Fruit fly (Drosophila melanogaster) whole organism, embryonic: Measurements from ENCODE around the gene Wdr92.

Experiments
- Ada2b ChIP-seq: fragments of 200-800 bp; sonication (Bioruptor generic); IDR thresholded peaks from 2 replicates; pipeline ENCODE4 v1.3.6; 2022; ENCODE audit warnings: missing biosample characterization, missing genetic modification characterization
- CG18619 ChIP-seq: fragments of 200-800 bp; sonication (Bioruptor generic); optimal IDR thresholded peaks from 3 replicates; lab custom pipeline; 2017; ENCODE audit warnings: missing biosample characterization, mild to moderate bottlenecking, missing genetic modification characterization
- CG3065 ChIP-seq: fragments of 200-800 bp; sonication (Bioruptor generic); optimal IDR thresholded peaks from 2 replicates; lab custom pipeline; 2016; ENCODE audit warnings: missing biosample characterization, missing genetic modification characterization
- CG4707 ChIP-seq: fragments of 200-800 bp; sonication (Bioruptor generic); optimal IDR thresholded peaks from 2 replicates; lab custom pipeline; 2018; ENCODE audit warnings: missing biosample characterization, mild to moderate bottlenecking, missing genetic modification characterization, moderate library complexity
- CG9609 ChIP-seq: fragments of 200-800 bp; sonication (Bioruptor generic); optimal IDR thresholded peaks from 3 replicates; lab custom pipeline; 2016; ENCODE audit warnings: missing biosample characterization, missing genetic modification characterization
- CTCF ChIP-seq: fragments of 200-800 bp; sonication (Bioruptor generic); optimal IDR thresholded peaks from 2 replicates; lab custom pipeline; 2017; ENCODE audit warnings: missing biosample characterization, mild to moderate bottlenecking, missing genetic modification characterization, moderate library complexity
- H15 ChIP-seq: fragments of 200-800 bp; sonication (Bioruptor generic); IDR thresholded peaks from 3 replicates; pipeline ENCODE4 v1.3.6; 2022; ENCODE audit warnings: missing biosample characterization, missing genetic modification characterization
- grn ChIP-seq: fragments of 200-800 bp; sonication (Bioruptor generic); optimal IDR thresholded peaks from 3 replicates; lab custom pipeline; 2017; ENCODE audit warnings: missing biosample characterization, missing genetic modification characterization

- no peak for TF ChIP-seq CG3065 (GFP tag; lab: Kevin White, UChicago)
- TF ChIP-seq CTCF (GFP tag; lab: Kevin White, UChicago), result no peak
- TF ChIP-seq CG18619 (GFP tag; lab: Kevin White, UChicago), result no peak
- TF ChIP-seq H15 (GFP tag; lab: Robert Waterston, UW), result no peak
- TF ChIP-seq Ada2b (GFP tag; lab: Robert Waterston, UW), result no peak
- TF ChIP-seq grn, result no peak
- TF ChIP-seq CG4707, result no peak
- no peak for TF ChIP-seq CG9609
Measured at dm6 chr3L:17948195-17948594, 40.3 kb downstream of the Wdr92 start.
